Fruit fly (Drosophila melanogaster): Measurements from ENCODE around the gene SmB.

The SmB gene

DNA sequence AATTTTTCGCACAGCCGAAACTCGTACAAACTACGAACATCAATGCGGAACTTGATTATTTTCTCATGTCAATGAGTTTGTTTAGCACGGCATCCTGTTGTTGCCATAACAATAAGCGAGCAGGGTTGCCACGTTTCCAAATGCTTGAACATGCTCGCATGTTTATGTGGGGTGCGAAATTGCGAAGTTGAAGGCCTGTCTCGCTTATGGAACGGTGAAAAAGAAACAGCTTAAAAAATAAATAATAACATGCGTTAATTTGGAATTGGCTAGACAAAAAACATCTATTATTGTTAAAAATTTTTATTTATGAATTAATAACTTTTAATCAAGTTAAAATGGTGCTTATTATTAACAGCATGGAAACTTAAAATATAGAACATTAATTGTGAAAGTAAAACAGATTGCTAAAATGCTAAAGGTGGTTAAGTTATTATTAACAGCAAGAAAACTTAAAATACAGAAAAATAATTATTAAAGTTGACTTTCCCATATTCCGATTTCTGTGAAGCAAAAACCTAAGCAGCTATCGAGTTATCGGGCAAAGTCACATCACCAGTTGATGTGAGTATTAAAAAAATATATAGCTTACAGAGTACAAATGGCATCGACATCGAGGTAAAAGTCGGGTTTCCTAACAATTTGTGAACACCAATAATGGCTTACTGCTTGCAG is 4.5 kb upstream of the SmB start, which contains the start of the genes Bug22 and TfIIB (continued):
- TF ChIP-seq CG8478 (optimal IDR thresholded peaks at IDR 0.05) (no peak), CG16815 (GFP tag; optimal IDR thresholded peaks at IDR 0.05) (no peak), Ssrp (tag; optimal IDR thresholded peaks at IDR 0.05) (peak; percentile 58), fu2 (GFP tag; optimal IDR thresholded peaks at IDR 0.05) (peak; percentile 34), jigr1 (GFP tag; IDR thresholded peaks at IDR 0.05) (no peak), zen (tag; optimal IDR thresholded peaks at IDR 0.05) (peak; percentile 46), Antp (GFP tag; optimal IDR thresholded peaks at IDR 0.05) (peak; percentile 71), CG11247 (GFP tag; IDR thresholded peaks at IDR 0.05) (peak; percentile 58; the same call in 1 of the 2 replicates), CG5953 (GFP tag; IDR thresholded peaks at IDR 0.05) (no peak), disco-r (GFP tag; optimal IDR thresholded peaks at IDR 0.05) (no peak), Bgb (GFP tag; IDR thresholded peaks at IDR 0.05; ENCODE audit: partially characterized antibody) (peak; percentile 19; the same call in 1 of the 2 replicates), CG34422 (GFP tag; IDR thresholded peaks at IDR 0.05) (peak; percentile 72), CG3407 (GFP tag; optimal IDR thresholded peaks at IDR 0.05) (peak; percentile 18), Tbp (GFP tag; optimal IDR thresholded peaks at IDR 0.05) (no peak), crp (GFP tag; optimal IDR thresholded peaks at IDR 0.05) (peak in 1 of 2 experiments; percentile 38), Sox100B (GFP tag; optimal IDR thresholded peaks at IDR 0.05) (peak; percentile 39), ase (GFP tag; IDR thresholded peaks at IDR 0.05) (no peak; the same call in 2 of the 3 replicates), CG17361 (GFP tag; IDR thresholded peaks at IDR 0.05) (peak; percentile 83; the same call in 2 of the 3 replicates), tll (GFP tag; optimal IDR thresholded peaks at IDR 0.05) (peak in 1 of 2 experiments; percentile 50), Dip2 (GFP tag; IDR thresholded peaks at IDR 0.05) (no peak), slp2 (GFP tag; optimal IDR thresholded peaks at IDR 0.05) (peak; percentile 57), Bdp1 (GFP tag; optimal IDR thresholded peaks at IDR 0.05) (peak; percentile 27), sr (GFP tag; IDR thresholded peaks at IDR 0.05) (no peak), pita (GFP tag; optimal IDR thresholded peaks at IDR 0.05) (no peak), CG7987 (GFP tag; optimal IDR thresholded peaks at IDR 0.05) (peak; percentile 25), NC2α (GFP tag; optimal IDR thresholded peaks at IDR 0.05) (no peak), Ptx1 (GFP tag; IDR thresholded peaks at IDR 0.05) (peak; percentile 75), CG14667 (GFP tag; IDR thresholded peaks at IDR 0.05) (peak; percentile 62), CG4854 (GFP tag; optimal IDR thresholded peaks at IDR 0.05) (peak; percentile 51), H2.0 (GFP tag; IDR thresholded peaks at IDR 0.05) (peak; percentile 64), PHDP (tag; optimal IDR thresholded peaks at IDR 0.05) (peak; percentile 73), esg (GFP tag; conservative IDR thresholded peaks at IDR 0.05) (peak; percentile 41; the same call in 1 of the 2 replicates), knrl (GFP tag; IDR thresholded peaks at IDR 0.05; ENCODE audit: partially characterized antibody) (no peak), Neu2 (GFP tag; optimal IDR thresholded peaks at IDR 0.05; ENCODE audit: borderline replicate concordance) (no peak), grn (GFP tag; optimal IDR thresholded peaks at IDR 0.05) (no peak), Hsf (GFP tag; optimal IDR thresholded peaks at IDR 0.05) (peak; percentile 74), YL-1 (GFP tag; optimal IDR thresholded peaks at IDR 0.05) (peak; percentile 34), Hmr (GFP tag; optimal IDR thresholded peaks at IDR 0.05) (no peak), Nf-YB (GFP tag; optimal IDR thresholded peaks at IDR 0.05) (peak; percentile 51), HLHmδ (GFP tag; optimal IDR thresholded peaks at IDR 0.05) (peak; percentile 30), Lpt (GFP tag; optimal IDR thresholded peaks at IDR 0.05) (no peak), eyg (GFP tag; optimal IDR thresholded peaks at IDR 0.05) (no peak), CG1647 (GFP tag; optimal IDR thresholded peaks at IDR 0.05) (peak; percentile 47), CG6654 (GFP tag; optimal IDR thresholded peaks at IDR 0.05) (no peak), pho (GFP tag; optimal IDR thresholded peaks at IDR 0.05) (peak; percentile 69), pros (GFP tag; optimal IDR thresholded peaks at IDR 0.05) (no peak), CG1603 (tag; optimal IDR thresholded peaks at IDR 0.05) (peak; percentile 99), mam (GFP tag; optimal IDR thresholded peaks at IDR 0.05) (peak; percentile 77), CG10209 (GFP tag; optimal IDR thresholded peaks at IDR 0.05) (peak; percentile 52), Dll (GFP tag; IDR thresholded peaks at IDR 0.05; ENCODE audit: partially characterized antibody) (peak; percentile 55; the same call in 2 of the 4 replicates)
